Worm (Caenorhabditis elegans): ENCODE data around the gene sri-43.

The sri-43 gene

DNA sequence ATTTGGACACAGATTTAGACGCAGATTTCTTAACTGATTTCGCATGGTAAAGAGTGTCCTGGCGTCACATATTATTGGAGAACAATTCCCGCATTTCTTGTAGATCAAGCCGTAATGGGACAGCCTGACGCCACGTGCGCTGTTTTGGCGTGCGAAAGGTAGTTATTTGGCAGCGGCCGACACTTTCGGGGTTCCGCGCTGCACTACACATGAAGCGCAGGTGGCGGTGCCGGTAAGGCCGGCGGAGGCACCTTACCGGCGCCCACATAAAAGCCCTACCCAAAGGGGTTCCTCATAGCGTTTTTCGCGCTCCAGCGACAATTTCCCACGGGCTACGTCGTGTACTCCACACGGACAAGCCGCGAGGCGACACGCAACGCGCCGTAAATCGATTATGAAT lies 34.4 kb downstream of the sri-43 start (continued):
- no peak for TF ChIP-seq nhr-20 (tag; optimal IDR thresholded peaks at IDR 0.05)
- no peak for TF ChIP-seq Y116A8C.19 (tag; optimal IDR thresholded peaks at IDR 0.05; ENCODE audit: borderline replicate concordance)
- no peak for TF ChIP-seq mef-2 (tag; optimal IDR thresholded peaks at IDR 0.05)

DNA sequence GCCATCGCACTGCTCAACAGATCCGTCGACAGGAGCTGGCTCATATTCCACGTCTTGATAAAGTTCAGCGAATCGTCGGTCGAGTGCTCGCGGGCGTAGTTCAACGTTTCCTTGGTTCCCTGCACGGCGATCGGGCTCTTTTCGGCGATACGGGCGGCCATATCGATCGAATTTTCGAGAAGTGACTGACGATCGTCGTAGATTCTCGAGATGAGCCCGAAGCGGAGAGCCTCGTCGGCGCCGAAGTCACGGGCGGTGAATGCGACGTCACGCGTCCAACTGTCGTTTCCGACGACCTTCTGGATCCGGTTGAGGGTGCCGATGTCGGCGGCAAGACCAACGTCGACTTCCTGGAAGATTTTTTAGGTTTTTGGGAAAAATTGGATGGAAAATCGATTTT lies 34.9 kb downstream of the sri-43 start:
- TF ChIP-seq ztf-11 (tag; optimal IDR thresholded peaks at IDR 0.05) (no peak), unc-62 (GFP tag; optimal IDR thresholded peaks at IDR 0.05) (no peak), jun-1 (tag; optimal IDR thresholded peaks at IDR 0.05) (no peak)

DNA sequence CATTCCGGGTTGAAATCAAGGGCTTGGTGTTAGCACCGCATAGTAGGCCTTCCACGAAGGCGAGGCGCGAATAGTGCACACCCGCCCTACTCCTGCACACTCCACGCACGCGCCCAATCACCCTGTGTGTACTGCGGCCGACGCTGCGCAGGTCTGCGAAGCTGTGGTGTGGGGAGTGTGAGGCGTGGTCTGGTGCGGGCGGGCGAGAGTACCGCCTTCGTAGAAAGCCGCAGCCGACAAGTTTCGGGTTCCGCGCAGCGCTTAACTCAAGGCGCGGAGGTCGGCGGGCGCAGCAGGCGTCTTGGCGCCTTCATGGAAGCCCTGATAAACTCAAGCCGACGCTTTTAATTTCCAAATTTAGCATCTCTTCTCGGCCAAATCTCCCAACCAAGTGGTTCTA lies 36.4 kb downstream of the sri-43 start:
- TF ChIP-seq sptf-1 (tag; optimal IDR thresholded peaks at IDR 0.05), result no peak
- no peak for TF ChIP-seq vab-15 (tag; optimal IDR thresholded peaks at IDR 0.05)
- TF ChIP-seq mef-2 (tag; optimal IDR thresholded peaks at IDR 0.05), result no peak
- TF ChIP-seq elt-3 (tag; optimal IDR thresholded peaks at IDR 0.05), result no peak
- TF ChIP-seq ets-5 (GFP tag; IDR thresholded peaks at IDR 0.05), result no peak

DNA sequence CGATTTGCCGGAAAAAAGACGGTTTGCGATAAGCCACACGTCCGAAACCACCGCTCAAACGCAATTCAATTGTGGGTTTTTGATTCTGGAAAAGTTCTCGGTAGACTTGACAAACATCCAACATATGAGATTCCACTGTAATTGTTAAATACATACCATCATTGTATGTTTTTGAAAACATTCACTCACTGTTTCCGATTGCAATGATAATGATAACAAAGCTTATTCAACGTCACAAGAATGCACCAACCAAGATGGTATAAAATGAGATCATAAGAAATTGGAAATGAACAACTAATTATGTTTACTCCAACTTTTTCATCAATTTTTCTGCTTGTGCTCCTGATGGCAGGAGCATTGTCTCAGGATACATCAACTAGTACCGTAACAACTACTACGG lies 38.7 kb downstream of the sri-43 start, which contains the start of gene clec-122:
clec-122 (plus strand) TSS at position 301 of the 400 bp plus-strand sequence.
- TF ChIP-seq snu-23 (GFP tag; optimal IDR thresholded peaks at IDR 0.05) (no peak), lir-3 (tag; optimal IDR thresholded peaks at IDR 0.05; ENCODE audit: poor library complexity) (no peak), jun-1 (tag; optimal IDR thresholded peaks at IDR 0.05) (no peak), lin-39 (tag; optimal IDR thresholded peaks at IDR 0.05) (no peak)

DNA sequence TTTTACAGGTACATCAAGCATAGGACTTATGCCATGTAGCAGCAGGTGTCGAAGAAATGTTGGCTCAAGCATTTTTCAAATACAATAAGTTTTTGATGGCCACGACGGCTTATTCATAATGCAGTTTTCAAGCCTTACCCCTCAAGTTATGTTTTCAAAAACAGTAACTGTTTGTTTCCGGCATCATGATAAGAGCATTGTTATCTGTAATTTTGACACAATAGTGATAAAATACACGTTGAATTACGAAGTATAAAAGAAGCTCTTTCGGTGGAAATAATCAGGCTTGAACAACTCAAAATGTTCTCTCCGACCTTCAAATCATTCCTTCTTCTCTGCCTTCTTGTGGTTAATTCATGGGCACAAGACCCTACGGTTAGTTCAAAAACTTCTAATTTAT lies 42.4 kb downstream of the sri-43 start, which contains the start of gene clec-121:
clec-121 (plus strand) TSS at position 301 of the 400 bp plus-strand sequence.
- no peak for TF ChIP-seq ztf-11 (tag; optimal IDR thresholded peaks at IDR 0.05)

DNA sequence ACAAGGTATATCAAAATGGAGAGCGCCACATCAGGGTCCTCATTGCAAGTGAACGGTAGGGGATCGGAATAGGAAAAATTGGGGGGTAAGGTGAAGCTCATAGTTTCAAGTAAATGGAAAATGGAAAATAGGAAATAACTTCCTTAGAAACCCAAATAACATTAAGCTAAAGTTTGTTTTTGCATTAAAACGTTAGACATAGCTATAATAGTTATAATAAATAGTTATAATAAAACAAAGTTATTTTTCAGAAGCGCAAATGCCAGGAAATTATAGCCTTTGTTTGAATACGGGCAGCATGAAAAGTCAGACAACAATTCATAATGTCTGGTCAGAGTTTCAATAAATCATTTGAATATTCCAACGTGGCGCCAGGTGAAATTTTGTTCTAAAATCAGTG lies 43.9 kb downstream of the sri-43 start, which contains the start of gene srg-24:
srg-24 (minus strand) TSS at position 101 of the 400 bp plus-strand sequence.
- no peak for TF ChIP-seq nhr-77 (tag; optimal IDR thresholded peaks at IDR 0.05)
- no peak for TF ChIP-seq mef-2 (tag; optimal IDR thresholded peaks at IDR 0.05)
- TF ChIP-seq pqm-1 (tag; optimal IDR thresholded peaks at IDR 0.05), result no peak
- TF ChIP-seq C04F5.9 (tag; optimal IDR thresholded peaks at IDR 0.05), result no peak
- TF ChIP-seq nhr-84 (tag; optimal IDR thresholded peaks at IDR 0.05), result no peak

DNA sequence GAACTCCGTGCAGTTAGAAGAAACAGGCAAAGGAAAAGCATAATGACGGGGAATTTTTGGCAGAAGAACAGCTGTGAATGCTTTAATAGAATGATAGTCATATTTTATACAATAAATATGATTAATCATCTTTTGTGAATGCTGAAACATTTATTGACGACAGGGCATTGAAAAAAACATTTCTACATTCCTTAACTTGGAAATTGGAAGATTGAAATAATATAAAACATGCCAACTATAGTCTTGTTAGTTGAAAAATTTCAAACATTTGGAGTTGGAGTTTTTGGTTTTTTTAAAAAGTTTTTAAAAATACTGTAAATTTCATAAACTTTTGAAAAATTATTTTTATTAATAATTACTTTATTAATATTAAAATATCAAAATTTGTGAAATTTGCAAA lies 47.6 kb downstream of the sri-43 start, which contains the start of gene Y25C1A.14:
Y25C1A.14 (minus strand) TSS at position 101 of the 400 bp plus-strand sequence.
- TF ChIP-seq unc-62 (GFP tag; optimal IDR thresholded peaks at IDR 0.05), result no peak

DNA sequence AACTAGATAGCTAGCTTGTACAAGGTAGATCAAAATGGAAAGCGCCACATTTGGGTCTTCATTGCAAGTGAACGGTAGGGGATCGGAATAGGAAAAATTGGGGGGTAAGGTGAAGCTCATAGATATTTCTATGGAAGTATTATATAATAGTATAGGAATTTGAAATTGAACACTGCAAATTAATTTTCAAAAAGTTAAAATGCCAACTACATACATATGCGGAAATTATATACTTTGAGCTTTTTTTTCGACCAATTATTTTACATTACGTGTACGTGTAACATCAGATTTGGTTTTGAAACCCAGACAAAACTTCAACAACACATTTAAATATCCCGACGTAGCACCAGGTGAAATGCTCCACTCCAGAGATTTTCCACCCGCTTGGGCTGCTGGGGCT lies 48.4 kb downstream of the sri-43 start, which contains the start of gene srg-23:
srg-23 (minus strand) TSS at position 101 of the 400 bp plus-strand sequence.
- no peak for TF ChIP-seq ztf-11 (tag; optimal IDR thresholded peaks at IDR 0.05)
- TF ChIP-seq fkh-8 (tag; optimal IDR thresholded peaks at IDR 0.05), result no peak
- no peak for TF ChIP-seq rnt-1 (tag; optimal IDR thresholded peaks at IDR 0.05)
- no peak for TF ChIP-seq fkh-4 (tag; optimal IDR thresholded peaks at IDR 0.05; ENCODE audit: borderline replicate concordance)
- TF ChIP-seq mdl-1 (tag; optimal IDR thresholded peaks at IDR 0.05), result no peak
- TF ChIP-seq tlp-1 (tag; optimal IDR thresholded peaks at IDR 0.05), result no peak
- no peak for TF ChIP-seq fos-1 (tag; optimal IDR thresholded peaks at IDR 0.05)

All from whole organism, L1 larva.